Fruit fly (Drosophila melanogaster) whole organism, embryonic: ENCODE results near the gene CG14851.

Experiments
- CG10366 ChIP-seq: fragments of 200-800 bp; sonication (Bioruptor generic); IDR thresholded peaks from 2 replicates; pipeline ENCODE4 v1.3.6; 2022; ENCODE audit warnings: missing biosample characterization, missing genetic modification characterization
- CG10565 ChIP-seq: fragments of 200-800 bp; sonication (Bioruptor generic); optimal IDR thresholded peaks from 3 replicates; lab custom pipeline; 2016; ENCODE audit warnings: missing biosample characterization, mild to moderate bottlenecking, missing genetic modification characterization
- CG13775 ChIP-seq: fragments of 200-800 bp; sonication (Bioruptor generic); optimal IDR thresholded peaks from 3 replicates; lab custom pipeline; 2017; ENCODE audit warnings: missing biosample characterization, mild to moderate bottlenecking, missing genetic modification characterization
- CG14710 ChIP-seq: fragments of 200-800 bp; sonication (Bioruptor generic); optimal IDR thresholded peaks from 3 replicates; lab custom pipeline; 2019; ENCODE audit warnings: missing biosample characterization, mild to moderate bottlenecking, missing genetic modification characterization, moderate library complexity
- CG15696 ChIP-seq: fragments of 200-800 bp; sonication (Bioruptor generic); optimal IDR thresholded peaks from 2 replicates; lab custom pipeline; 2019; ENCODE audit warnings: missing biosample characterization, mild to moderate bottlenecking, missing genetic modification characterization, moderate library complexity
- CG17328 ChIP-seq: fragments of 200-800 bp; sonication (Bioruptor generic); IDR thresholded peaks from 2 replicates; pipeline ENCODE4 v1.3.6; 2022; ENCODE audit warnings: missing biosample characterization, missing genetic modification characterization
- CG17568 ChIP-seq: fragments of 200-800 bp; sonication (Bioruptor generic); optimal IDR thresholded peaks from 2 replicates; lab custom pipeline; 2018; ENCODE audit warnings: missing biosample characterization, mild to moderate bottlenecking, missing genetic modification characterization, moderate library complexity
- CG17829 ChIP-seq: fragments of 200-800 bp; optimal IDR thresholded peaks from 2 replicates; lab custom pipeline; 2019; ENCODE audit warnings: missing biosample characterization, mild to moderate bottlenecking, missing genetic modification characterization, moderate library complexity
- CG3726 ChIP-seq: fragments of 200-800 bp; sonication (Bioruptor generic); IDR thresholded peaks from 3 replicates; pipeline ENCODE4, ENCODE4 v1.3.6; 2022; ENCODE audit warnings: missing biosample characterization, missing genetic modification characterization
- CG7928 ChIP-seq: fragments of 200-800 bp; sonication (Bioruptor generic); optimal IDR thresholded peaks from 2 replicates; lab custom pipeline; 2017; ENCODE audit warnings: missing biosample characterization, mild to moderate bottlenecking, missing genetic modification characterization
- CG7963 ChIP-seq: fragments of 200-800 bp; sonication (Bioruptor generic); IDR thresholded peaks from 3 replicates; pipeline ENCODE4 v1.3.6; 2022; ENCODE audit warnings: missing biosample characterization, missing genetic modification characterization; ENCODE audit not compliant: partially characterized antibody
- CG8388 ChIP-seq: fragments of 200-800 bp; sonication (Bioruptor generic); optimal IDR thresholded peaks from 2 replicates; lab custom pipeline; 2019; ENCODE audit warnings: missing biosample characterization, mild to moderate bottlenecking, missing genetic modification characterization, moderate library complexity
- CG9932 ChIP-seq: fragments of 200-800 bp; sonication (Bioruptor generic); IDR thresholded peaks from 2 replicates; pipeline ENCODE4 v1.3.6; 2022; ENCODE audit warnings: missing biosample characterization, missing genetic modification characterization
- Chrac-16 ChIP-seq: fragments of 200-800 bp; sonication (Bioruptor generic); optimal IDR thresholded peaks from 3 replicates; lab custom pipeline; 2016; ENCODE audit warnings: missing biosample characterization, missing genetic modification characterization
- Dip2 ChIP-seq: fragments of 200-800 bp; sonication (Bioruptor generic); IDR thresholded peaks from 2 replicates; pipeline ENCODE4 v1.3.6; 2022; ENCODE audit warnings: missing biosample characterization, missing genetic modification characterization
- Dp ChIP-seq: fragments of 200-800 bp; sonication (Bioruptor generic); optimal IDR thresholded peaks from 2 replicates; lab custom pipeline; 2018; ENCODE audit warnings: missing biosample characterization, mild to moderate bottlenecking, missing genetic modification characterization, moderate library complexity
- Ets97D ChIP-seq: fragments of 200-800 bp; sonication (Bioruptor generic); optimal IDR thresholded peaks from 3 replicates; lab custom pipeline; 2016; ENCODE audit warnings: missing biosample characterization, missing genetic modification characterization
- Hr3 ChIP-seq: fragments of 200-800 bp; sonication (Bioruptor generic); optimal IDR thresholded peaks from 3 replicates; lab custom pipeline; 2016; ENCODE audit warnings: missing biosample characterization, missing genetic modification characterization
- MESR4 ChIP-seq: fragments of 200-800 bp; sonication (Bioruptor generic); optimal IDR thresholded peaks from 2 replicates; lab custom pipeline; 2018; ENCODE audit warnings: missing biosample characterization, mild to moderate bottlenecking, missing genetic modification characterization, moderate library complexity
- Nf-YC ChIP-seq: fragments of 200-800 bp; optimal IDR thresholded peaks from 3 replicates; lab custom pipeline; 2019; ENCODE audit warnings: missing biosample characterization, mild to moderate bottlenecking, missing genetic modification characterization, moderate library complexity
- Sox102F ChIP-seq: fragments of 200-800 bp; sonication (Bioruptor generic); optimal IDR thresholded peaks from 2 replicates; lab custom pipeline; 2018; ENCODE audit warnings: missing biosample characterization, mild to moderate bottlenecking, missing genetic modification characterization, moderate library complexity
- Sry-β ChIP-seq: fragments of 200-800 bp; sonication (Bioruptor generic); optimal IDR thresholded peaks from 2 replicates; lab custom pipeline; 2018; ENCODE audit warnings: missing biosample characterization, mild to moderate bottlenecking, missing genetic modification characterization, moderate library complexity
- Xbp1 ChIP-seq: fragments of 200-800 bp; sonication (Bioruptor generic); optimal IDR thresholded peaks from 3 replicates; lab custom pipeline; 2016; ENCODE audit warnings: missing biosample characterization, mild to moderate bottlenecking, missing genetic modification characterization
- ac ChIP-seq: fragments of 200-800 bp; sonication (Bioruptor generic); optimal IDR thresholded peaks from 3 replicates; lab custom pipeline; 2017; ENCODE audit warnings: missing biosample characterization, mild to moderate bottlenecking, missing genetic modification characterization
- ap ChIP-seq: fragments of 200-800 bp; sonication (Bioruptor generic); IDR thresholded peaks from 2 replicates; pipeline ENCODE4 v1.3.6; 2022; ENCODE audit warnings: missing biosample characterization, missing genetic modification characterization
- ara ChIP-seq: fragments of 200-800 bp; sonication (Bioruptor generic); IDR thresholded peaks from 2 replicates; pipeline ENCODE4 v1.3.6; 2022; ENCODE audit warnings: missing biosample characterization, missing genetic modification characterization
- cg ChIP-seq: fragments of 200-800 bp; sonication (Bioruptor generic); optimal IDR thresholded peaks from 3 replicates; lab custom pipeline; 2019; ENCODE audit warnings: missing biosample characterization, mild to moderate bottlenecking, missing genetic modification characterization, moderate library complexity
- chif ChIP-seq, 2 experiments: fragments of 200-800 bp; sonication (Bioruptor generic); optimal IDR thresholded peaks; 3 replicates each; lab custom pipeline; 2016; ENCODE audit warnings: missing biosample characterization in 2 of 2, missing genetic modification characterization in 2 of 2
- corto ChIP-seq: fragments of 200-800 bp; sonication (Bioruptor generic); optimal IDR thresholded peaks from 2 replicates; lab custom pipeline; 2016; ENCODE audit warnings: missing biosample characterization, mild to moderate bottlenecking, missing genetic modification characterization, moderate library complexity
- dmrt99B ChIP-seq: fragments of 200-800 bp; sonication (Bioruptor generic); optimal IDR thresholded peaks from 2 replicates; lab custom pipeline; 2018; ENCODE audit warnings: missing biosample characterization, mild to moderate bottlenecking, missing genetic modification characterization, moderate library complexity
- dpn ChIP-seq, 2 experiments: fragments of 200-800 bp; sonication (Bioruptor generic); optimal IDR thresholded peaks; 3 replicates each; lab custom pipeline; 2016; ENCODE audit warnings: missing biosample characterization in 2 of 2, missing genetic modification characterization in 2 of 2
- ems ChIP-seq: fragments of 200-800 bp; sonication (Bioruptor generic); optimal IDR thresholded peaks from 3 replicates; lab custom pipeline; 2016; ENCODE audit warnings: missing biosample characterization, missing genetic modification characterization
- fd102C ChIP-seq: fragments of 200-800 bp; sonication (Bioruptor generic); optimal IDR thresholded peaks from 2 replicates; lab custom pipeline; 2018; ENCODE audit warnings: missing biosample characterization, mild to moderate bottlenecking, missing genetic modification characterization, moderate library complexity
- fd64A ChIP-seq: fragments of 200-800 bp; sonication (Bioruptor generic); optimal IDR thresholded peaks from 3 replicates; lab custom pipeline; 2018; ENCODE audit warnings: missing biosample characterization, mild to moderate bottlenecking, missing genetic modification characterization
- gcm2 ChIP-seq: fragments of 200-800 bp; sonication (Bioruptor generic); optimal IDR thresholded peaks from 2 replicates; lab custom pipeline; 2016; ENCODE audit warnings: missing biosample characterization, missing genetic modification characterization
- gsb ChIP-seq: fragments of 200-800 bp; sonication (Bioruptor generic); IDR thresholded peaks from 2 replicates; pipeline ENCODE4 v1.3.6; 2022; ENCODE audit warnings: missing biosample characterization, missing genetic modification characterization
- kni ChIP-seq: fragments of 200-800 bp; sonication (Bioruptor generic); optimal IDR thresholded peaks from 3 replicates; lab custom pipeline; 2017; ENCODE audit warnings: mild to moderate bottlenecking, missing biosample characterization, missing genetic modification reagents, missing genetic modification characterization
- luna ChIP-seq: fragments of 200-800 bp; sonication (Bioruptor generic); optimal IDR thresholded peaks from 2 replicates; lab custom pipeline; 2016; ENCODE audit warnings: missing biosample characterization, missing genetic modification characterization
- mld ChIP-seq: fragments of 200-800 bp; sonication (Bioruptor generic); IDR thresholded peaks from 3 replicates; pipeline ENCODE4 v1.3.6; 2022; ENCODE audit warnings: missing biosample characterization, missing genetic modification characterization; ENCODE audit not compliant: partially characterized antibody
- oc ChIP-seq: fragments of 200-800 bp; sonication (Bioruptor generic); optimal IDR thresholded peaks from 2 replicates; lab custom pipeline; 2018; ENCODE audit warnings: missing biosample characterization, mild to moderate bottlenecking, missing genetic modification characterization, moderate library complexity
- org-1 ChIP-seq: fragments of 200-800 bp; sonication (Bioruptor generic); optimal IDR thresholded peaks from 2 replicates; lab custom pipeline; 2017; ENCODE audit warnings: missing biosample characterization, missing genetic modification characterization
- peb ChIP-seq: fragments of 200-800 bp; sonication (Bioruptor generic); IDR thresholded peaks from 2 replicates; pipeline ENCODE4 v1.3.6; 2022; ENCODE audit warnings: missing biosample characterization, missing genetic modification characterization
- pzg ChIP-seq: fragments of 200-800 bp; sonication (Bioruptor generic); optimal IDR thresholded peaks from 3 replicates; lab custom pipeline; 2018; ENCODE audit warnings: missing biosample characterization, mild to moderate bottlenecking, missing genetic modification characterization, moderate library complexity
- salm ChIP-seq: fragments of 200-800 bp; sonication (Bioruptor generic); optimal IDR thresholded peaks from 2 replicates; lab custom pipeline; 2018; ENCODE audit warnings: missing biosample characterization, mild to moderate bottlenecking, missing genetic modification characterization
- shn ChIP-seq: fragments of 200-800 bp; sonication (Bioruptor generic); optimal IDR thresholded peaks from 3 replicates; lab custom pipeline; 2016; ENCODE audit warnings: missing biosample characterization, missing genetic modification characterization
- sisA ChIP-seq: fragments of 200-800 bp; sonication (Bioruptor generic); IDR thresholded peaks from 2 replicates; pipeline ENCODE4 v1.3.6; 2022; ENCODE audit warnings: missing biosample characterization, missing genetic modification characterization
- sob ChIP-seq: fragments of 200-800 bp; sonication (Bioruptor generic); IDR thresholded peaks from 2 replicates; pipeline ENCODE4 v1.3.6; 2022; ENCODE audit warnings: missing biosample characterization, missing genetic modification characterization
- vnd ChIP-seq: fragments of 200-800 bp; sonication (Bioruptor generic); IDR thresholded peaks from 3 replicates; pipeline ENCODE4 v1.3.6; 2022; ENCODE audit warnings: missing biosample characterization, missing genetic modification characterization; ENCODE audit not compliant: partially characterized antibody
- yki ChIP-seq: fragments of >200 bp; optimal IDR thresholded peaks from 3 replicates; lab custom pipeline; 2018
- zen ChIP-seq: fragments of 200-800 bp; sonication (Bioruptor generic); optimal IDR thresholded peaks from 3 replicates; lab custom pipeline; 2018; ENCODE audit warnings: missing biosample characterization, mild to moderate bottlenecking, missing genetic modification characterization, moderate library complexity
- zfh2 ChIP-seq: fragments of 200-800 bp; sonication (Bioruptor generic); optimal IDR thresholded peaks from 2 replicates; lab custom pipeline; 2016; ENCODE audit warnings: missing biosample characterization, missing genetic modification characterization

CG14851 gene

dm6 chr3R:14589483-14589882 is 27.3 kb downstream of the CG14851 start (continued):
- no peak for TF ChIP-seq pzg (GFP tag; lab: Kevin White, UChicago)
- TF ChIP-seq oc = no peak
- no peak for TF ChIP-seq vnd (GFP tag; lab: Robert Waterston, UW)
- TF ChIP-seq CG9932 (GFP tag; lab: Robert Waterston, UW) = no peak
- no peak for TF ChIP-seq org-1
- TF ChIP-seq luna (GFP tag; lab: Kevin White, UChicago) = no peak
- no peak for TF ChIP-seq corto (GFP tag; lab: Kevin White, UChicago)
- TF ChIP-seq Dip2 = no peak
- TF ChIP-seq ac (GFP tag; lab: Kevin White, UChicago) = no peak
- no peak for TF ChIP-seq Nf-YC (tag; lab: Kevin White, UChicago)
- TF ChIP-seq CG15696 (tag; lab: Kevin White, UChicago) = peak; percentile 75
- TF ChIP-seq peb (GFP tag; lab: Robert Waterston, UW) = no peak
- TF ChIP-seq gcm2 (GFP tag; lab: Kevin White, UChicago) = no peak
- TF ChIP-seq CG8388 = peak; percentile 14
- TF ChIP-seq mld (GFP tag; lab: Robert Waterston, UW) = no peak
- peak; percentile 39 for TF ChIP-seq CG17829 (tag; lab: Kevin White, UChicago)
- no peak for TF ChIP-seq fd64A (GFP tag; lab: Kevin White, UChicago)
- peak; percentile 19 for TF ChIP-seq fd102C (GFP tag; lab: Kevin White, UChicago)
- no peak for TF ChIP-seq CG10565 (GFP tag; lab: Kevin White, UChicago)
- no peak for TF ChIP-seq Sry-β (GFP tag; lab: Kevin White, UChicago)
- TF ChIP-seq ara (GFP tag; lab: Robert Waterston, UW) = 0 out of 2 replicates have a peak, but pooled peaks have one; percentile 28
- TF ChIP-seq kni (GFP tag; lab: Kevin White, UChicago) = no peak
- no peak for TF ChIP-seq ems (GFP tag; lab: Kevin White, UChicago)
- TF ChIP-seq CG10366 (GFP tag; lab: Robert Waterston, UW) = no peak
- TF ChIP-seq CG7963 (GFP tag; lab: Robert Waterston, UW) = no peak
- peak; percentile 33 for TF ChIP-seq CG14710 (tag; lab: Kevin White, UChicago)
- TF ChIP-seq shn = no peak
- TF ChIP-seq Sox102F (GFP tag; lab: Kevin White, UChicago) = no peak
- TF ChIP-seq Hr3 (GFP tag; lab: Kevin White, UChicago) = no peak
- TF ChIP-seq CG17568 (GFP tag; lab: Kevin White, UChicago) = no peak
- TF ChIP-seq Chrac-16 (GFP tag; lab: Kevin White, UChicago) = peak; percentile 39
- TF ChIP-seq zfh2 = no peak
- TF ChIP-seq salm (tag; lab: Kevin White, UChicago) = no peak
- no peak for TF ChIP-seq CG3726 (GFP tag; lab: Robert Waterston, UW)
- TF ChIP-seq dmrt99B = no peak
- TF ChIP-seq zen (tag; lab: Kevin White, UChicago) = peak; percentile 31
- TF ChIP-seq CG13775 (GFP tag; lab: Kevin White, UChicago) = peak; percentile 5
- no peak for TF ChIP-seq sob
- no peak for TF ChIP-seq dpn (GFP tag; optimal IDR thresholded peaks at IDR 0.05; lab: Kevin White, UChicago)
- TF ChIP-seq ap = no peak
- no peak for TF ChIP-seq sisA
- TF ChIP-seq CG7928 (GFP tag; lab: Kevin White, UChicago) = no peak
- 0 out of 2 replicates have a peak, but pooled peaks have one; percentile 45 for TF ChIP-seq CG17328
- TF ChIP-seq Xbp1 (GFP tag; lab: Kevin White, UChicago) = peak; percentile 4
- TF ChIP-seq Dp = no peak
- TF ChIP-seq chif (GFP tag; optimal IDR thresholded peaks at IDR 0.05; lab: Kevin White, UChicago) = peak; percentile 20 to 25
- no peak for TF ChIP-seq cg
- TF ChIP-seq Ets97D = no peak
- TF ChIP-seq gsb (GFP tag; lab: Robert Waterston, UW) = no peak
- TF ChIP-seq yki (lab: Kevin White, UChicago) = no peak
- no peak for TF ChIP-seq MESR4 (GFP tag; lab: Kevin White, UChicago)
